Worm (Caenorhabditis elegans) whole organism, midembryonic: ENCODE measurements around the gene clec-151.

ENCODE experiments used
- cog-1 ChIP-seq: sonication (generic microtip); optimal IDR thresholded peaks from 2 replicates; lab custom pipeline; 2016; ENCODE audit warnings: missing genetic modification characterization, missing compliant biosample characterization
- klf-2 ChIP-seq: fragments of 200-800 bp; sonication (Bioruptor generic); conservative IDR thresholded peaks from 2 replicates; pipeline ENCODE4 v1.3.6; 2022; ENCODE audit warnings: missing genetic modification reagents, missing genetic modification characterization, missing compliant biosample characterization
- tab-1 ChIP-seq: fragments of 200-800 bp; sonication (Bioruptor generic); IDR thresholded peaks from 2 replicates; pipeline ENCODE4 v1.3.6; 2022; ENCODE audit warnings: missing genetic modification characterization, missing compliant biosample characterization
- ztf-23 ChIP-seq: fragments of 200-800 bp; sonication (Bioruptor generic); IDR thresholded peaks from 2 replicates; pipeline ENCODE4 v1.3.6; 2022; ENCODE audit warnings: missing genetic modification reagents, missing genetic modification characterization, missing compliant biosample characterization
- ztf-29 ChIP-seq: fragments of 200-800 bp; sonication (Bioruptor generic); IDR thresholded peaks from 2 replicates; pipeline ENCODE4 v1.3.6; 2022; ENCODE audit warnings: missing genetic modification reagents, missing genetic modification characterization, missing compliant biosample characterization

clec-151 gene

DNA sequence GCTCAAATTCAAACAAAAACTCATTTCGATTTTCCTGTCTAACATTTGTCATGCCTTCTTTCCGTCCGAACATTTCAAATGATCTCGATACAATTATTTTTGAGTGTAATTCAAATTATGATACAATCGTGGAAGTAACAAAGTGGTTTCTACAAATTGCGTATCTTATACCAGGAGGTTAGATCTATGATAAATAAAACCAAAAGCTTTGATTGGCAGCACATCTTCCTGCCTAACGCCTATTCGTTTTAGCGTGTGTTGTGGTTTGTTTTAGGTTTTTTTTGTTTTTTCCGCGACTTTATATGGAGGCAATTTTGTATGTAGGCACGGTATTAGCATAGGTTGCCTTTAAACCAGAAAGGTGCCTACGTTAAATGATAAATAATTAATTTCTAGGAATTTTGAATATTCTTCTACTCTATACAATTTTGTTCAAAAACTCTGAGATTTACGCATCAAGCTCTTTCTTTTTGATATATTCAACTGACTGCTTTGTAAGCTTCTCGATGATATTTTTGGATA is 51.8 kb downstream of the clec-151 start, which contains the start of gene srg-11:
TSS of gene srg-11 (plus strand) at position 51 of the 522 bp plus-strand sequence.
- TF ChIP-seq cog-1 (tag; lab: Kevin White, UChicago) (no peak), ztf-29 (GFP tag; lab: Robert Waterston, UW) (no peak), klf-2 (GFP tag; lab: Robert Waterston, UW) (no peak), ztf-23 (GFP tag; lab: Robert Waterston, UW) (no peak), tab-1 (GFP tag; lab: Robert Waterston, UW) (no peak)
